Worm (Caenorhabditis elegans) whole organism, L2 larva: ENCODE data around the gene frm-7.

Experiments
- C34F6.9 ChIP-seq: fragments of 150-350 bp; optimal IDR thresholded peaks from 2 replicates; lab custom pipeline; 2014; ENCODE audit warnings: missing biosample characterization, missing genetic modification characterization
- aly-2 ChIP-seq: fragments of 150-350 bp; optimal IDR thresholded peaks from 2 replicates; lab custom pipeline; 2014; ENCODE audit warnings: missing biosample characterization, missing genetic modification characterization
- ama-1 ChIP-seq: fragments of 150-350 bp; optimal IDR thresholded peaks from 2 replicates; lab custom pipeline; 2018; ENCODE audit warnings: inconsistent platforms
- elt-3 ChIP-seq: sonication (generic microtip); optimal IDR thresholded peaks from 2 replicates; lab custom pipeline; 2017; ENCODE audit warnings: missing biosample characterization, missing genetic modification characterization
- lin-13 ChIP-seq: fragments of 150-350 bp; optimal IDR thresholded peaks from 2 replicates; lab custom pipeline; 2014; ENCODE audit warnings: missing biosample characterization, missing genetic modification reagents, missing genetic modification characterization
- lin-39 ChIP-seq: fragments of 150-350 bp; optimal IDR thresholded peaks from 2 replicates; lab custom pipeline; 2014; ENCODE audit warnings: missing biosample characterization, missing genetic modification reagents, missing genetic modification characterization
- lsy-2 ChIP-seq, 2 experiments: fragments of 150-350 bp in 1 of 2; sonication (generic microtip) in 1 of 2; optimal IDR thresholded peaks; 2 replicates each; lab custom pipeline; 2014 to 2017; ENCODE audit warnings: missing biosample characterization in 2 of 2, missing genetic modification characterization in 2 of 2
- mbf-1 ChIP-seq: sonication (generic microtip); optimal IDR thresholded peaks from 2 replicates; lab custom pipeline; 2017; ENCODE audit warnings: missing biosample characterization, missing genetic modification characterization
- nhr-11 ChIP-seq: fragments of 150-350 bp; optimal IDR thresholded peaks from 2 replicates; lab custom pipeline; 2014; ENCODE audit warnings: missing biosample characterization, missing genetic modification characterization
- nhr-6 ChIP-seq: fragments of 150-350 bp; optimal IDR thresholded peaks from 2 replicates; lab custom pipeline; 2014; ENCODE audit warnings: missing biosample characterization, missing genetic modification characterization
- nhr-77 ChIP-seq: fragments of 150-350 bp; optimal IDR thresholded peaks from 2 replicates; lab custom pipeline; 2014; ENCODE audit warnings: missing biosample characterization, missing genetic modification characterization
- snpc-4 ChIP-seq: fragments of 150-350 bp; optimal IDR thresholded peaks from 2 replicates; lab custom pipeline; 2014; ENCODE audit warnings: missing biosample characterization, missing genetic modification characterization
- zag-1 ChIP-seq: fragments of 150-350 bp; optimal IDR thresholded peaks from 2 replicates; lab custom pipeline; 2014; ENCODE audit warnings: missing biosample characterization, missing genetic modification characterization

ce11 chrV:12255343-12255742, 46.9 kb upstream of the frm-7 start, which contains the start of gene T04H1.12:
- TF ChIP-seq snpc-4 (tag; lab: Kevin White, UChicago) (no peak), nhr-11 (tag; lab: Kevin White, UChicago) (no peak), elt-3 (no peak), ama-1 (no peak), lin-13 (GFP tag; lab: Kevin White, UChicago) (no peak), mbf-1 (no peak), lin-39 (tag; lab: Kevin White, UChicago) (no peak), lsy-2 (tag; optimal IDR thresholded peaks at IDR 0.05; lab: Kevin White, UChicago) (no peak), aly-2 (no peak), nhr-77 (tag; lab: Kevin White, UChicago) (no peak), nhr-6 (tag; lab: Kevin White, UChicago) (no peak), zag-1 (tag; lab: Kevin White, UChicago) (no peak), C34F6.9 (tag; lab: Kevin White, UChicago) (no peak)
